Worm (Caenorhabditis elegans) whole organism, L2 larva: ENCODE data around the gene exp-1.

Experiments used
- F13H6.1 ChIP-seq: sonication (generic microtip); optimal IDR thresholded peaks from 2 replicates; lab custom pipeline; 2016; ENCODE audit warnings: missing genetic modification characterization, missing compliant biosample characterization
- ama-1 ChIP-seq: fragments of 150-350 bp; optimal IDR thresholded peaks from 2 replicates; lab custom pipeline; 2018; ENCODE audit warnings: inconsistent platforms
- ceh-16 ChIP-seq: fragments of 150-350 bp; optimal IDR thresholded peaks from 2 replicates; lab custom pipeline; 2014; ENCODE audit warnings: missing biosample characterization, missing genetic modification characterization
- egl-27 ChIP-seq: sonication (generic microtip); optimal IDR thresholded peaks from 3 replicates; lab custom pipeline; 2017; ENCODE audit warnings: missing biosample characterization, missing genetic modification reagents, missing genetic modification characterization
- lin-39 ChIP-seq: fragments of 150-350 bp; optimal IDR thresholded peaks from 2 replicates; lab custom pipeline; 2014; ENCODE audit warnings: missing biosample characterization, missing genetic modification reagents, missing genetic modification characterization
- nhr-12 ChIP-seq: fragments of 150-350 bp; optimal IDR thresholded peaks from 2 replicates; lab custom pipeline; 2014; ENCODE audit warnings: missing biosample characterization, missing genetic modification characterization
- nhr-6 ChIP-seq: fragments of 150-350 bp; optimal IDR thresholded peaks from 2 replicates; lab custom pipeline; 2014; ENCODE audit warnings: missing biosample characterization, missing genetic modification characterization
- snpc-4 ChIP-seq: fragments of 150-350 bp; optimal IDR thresholded peaks from 2 replicates; lab custom pipeline; 2014; ENCODE audit warnings: missing biosample characterization, missing genetic modification characterization
- zag-1 ChIP-seq: fragments of 150-350 bp; optimal IDR thresholded peaks from 2 replicates; lab custom pipeline; 2014; ENCODE audit warnings: missing biosample characterization, missing genetic modification characterization
- ztf-4 ChIP-seq: fragments of 150-350 bp; optimal IDR thresholded peaks from 2 replicates; lab custom pipeline; 2014; ENCODE audit warnings: missing biosample characterization, missing genetic modification characterization

DNA sequence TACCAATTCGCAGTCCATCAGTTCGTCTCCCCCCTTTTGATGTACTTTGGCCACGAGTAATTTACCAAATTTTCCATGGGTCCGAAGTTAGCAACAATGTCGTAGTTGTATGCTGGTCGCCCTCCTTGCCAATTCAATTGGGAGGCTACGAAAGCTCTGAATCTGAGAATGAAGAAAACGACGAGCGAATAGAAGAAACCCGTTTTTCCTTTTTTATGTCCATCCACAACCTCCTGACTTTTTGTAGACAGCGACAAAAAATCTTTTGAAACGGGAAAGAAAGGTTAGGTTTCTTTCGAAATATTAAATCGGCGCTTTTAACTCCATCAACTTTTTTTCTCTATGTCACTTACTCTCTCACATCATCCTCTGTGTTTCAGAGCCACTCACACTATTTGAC is 18.4 kb downstream of the exp-1 start:
- no peak for TF ChIP-seq nhr-12 (tag; lab: Kevin White, UChicago)
- TF ChIP-seq nhr-6, result no peak
- no peak for TF ChIP-seq lin-39 (tag; lab: Kevin White, UChicago)
- no peak for TF ChIP-seq ztf-4 (tag; lab: Kevin White, UChicago)
- no peak for TF ChIP-seq zag-1 (tag; lab: Kevin White, UChicago)
- TF ChIP-seq F13H6.1 (tag; lab: Kevin White, UChicago), result no peak
- no peak for TF ChIP-seq ceh-16 (tag; lab: Kevin White, UChicago)
- TF ChIP-seq egl-27, result no peak
- TF ChIP-seq ama-1 (lab: Kevin White, UChicago), result no peak
- TF ChIP-seq snpc-4, result no peak
